Worm (Caenorhabditis elegans) whole organism, young adult: Measurements from ENCODE around the gene arp-1.

Experiments used
- B0336.3 ChIP-seq: fragments of 200-800 bp; sonication (Bioruptor generic); IDR thresholded peaks from 2 replicates; pipeline ENCODE4 v1.3.6; 2022; ENCODE audit warnings: missing genetic modification characterization, missing compliant biosample characterization
- C06A6.2 ChIP-seq: fragments of 200-800 bp; sonication (Bioruptor generic); conservative IDR thresholded peaks from 2 replicates; pipeline ENCODE4 v1.3.6; 2022; ENCODE audit warnings: missing genetic modification characterization, missing compliant biosample characterization
- F10E7.11 ChIP-seq: sonication (generic microtip); optimal IDR thresholded peaks from 2 replicates; lab custom pipeline; 2017; ENCODE audit warnings: mild to moderate bottlenecking, missing genetic modification characterization, moderate library complexity, missing compliant biosample characterization
- F22D6.2 ChIP-seq: sonication (generic microtip); optimal IDR thresholded peaks from 2 replicates; lab custom pipeline; 2016; ENCODE audit warnings: mild to moderate bottlenecking, missing genetic modification characterization, missing compliant biosample characterization
- F37B4.10 ChIP-seq: fragments of 200-800 bp; sonication (Bioruptor generic); IDR thresholded peaks from 2 replicates; pipeline ENCODE4 v1.3.6; 2022; ENCODE audit warnings: missing genetic modification characterization, missing compliant biosample characterization
- F57A8.1 ChIP-seq: fragments of 200-800 bp; sonication (Bioruptor generic); optimal IDR thresholded peaks from 2 replicates; lab custom pipeline; 2018; ENCODE audit warnings: mild to moderate bottlenecking, missing genetic modification characterization, moderate library complexity, missing compliant biosample characterization
- F57C9.4 ChIP-seq: sonication (generic microtip); optimal IDR thresholded peaks from 2 replicates; lab custom pipeline; 2017; ENCODE audit warnings: mild to moderate bottlenecking, missing genetic modification characterization, missing compliant biosample characterization
- K12H6.12 ChIP-seq: fragments of 200-800 bp; sonication (Bioruptor generic); optimal IDR thresholded peaks from 2 replicates; lab custom pipeline; 2018; ENCODE audit warnings: mild to moderate bottlenecking, missing genetic modification characterization, missing compliant biosample characterization
- Y67H2A.10 ChIP-seq: fragments of 200-800 bp; sonication (Bioruptor generic); conservative IDR thresholded peaks from 2 replicates; pipeline ENCODE4 v1.3.6; 2022; ENCODE audit warnings: missing genetic modification reagents, missing genetic modification characterization, missing compliant biosample characterization
- akir-1 ChIP-seq: fragments of 200-800 bp; sonication (Bioruptor generic); optimal IDR thresholded peaks from 2 replicates; lab custom pipeline; 2018; ENCODE audit warnings: mild to moderate bottlenecking, missing genetic modification characterization, moderate library complexity, missing compliant biosample characterization
- ama-1 ChIP-seq, 3 experiments: fragments of 150-350 bp in 1 of 3; sonication (generic microtip) in 2 of 3; optimal IDR thresholded peaks; 2 replicates each; lab custom pipeline; 2014 to 2018; ENCODE audit warnings: missing biosample characterization in 2 of 3, missing genetic modification characterization in 2 of 3, missing genetic modification reagents in 2 of 3
- attf-3 ChIP-seq: fragments of 200-800 bp; sonication (Bioruptor generic); conservative IDR thresholded peaks from 2 replicates; pipeline ENCODE4 v1.3.6; 2022; ENCODE audit warnings: missing genetic modification reagents, missing genetic modification characterization, missing compliant biosample characterization
- attf-6 ChIP-seq: fragments of 200-800 bp; sonication (Bioruptor generic); IDR thresholded peaks from 2 replicates; pipeline ENCODE4 v1.3.6; 2022; ENCODE audit warnings: missing genetic modification reagents, missing genetic modification characterization, missing compliant biosample characterization
- cebp-1 ChIP-seq, 2 experiments: fragments of 200-800 bp in 1 of 2; sonication (Bioruptor generic) in 1 of 2; sonication (generic microtip) in 1 of 2; IDR thresholded peaks in 1 of 2; optimal IDR thresholded peaks in 1 of 2; 2 replicates each; pipeline versions ENCODE4 v1.3.6 to Lab custom; 2017 to 2022; ENCODE audit warnings: missing compliant biosample characterization in 2 of 2, missing genetic modification characterization in 2 of 2, mild to moderate bottlenecking in 1 of 2, missing genetic modification reagents in 1 of 2, moderate library complexity in 1 of 2
- ceh-40 ChIP-seq: fragments of 200-800 bp; sonication (Bioruptor generic); IDR thresholded peaks from 2 replicates; pipeline ENCODE4 v1.3.6; 2022; ENCODE audit warnings: missing genetic modification characterization, missing compliant biosample characterization
- ceh-58 ChIP-seq: fragments of 200-800 bp; sonication (Bioruptor generic); IDR thresholded peaks from 2 replicates; pipeline ENCODE4 v1.3.6; 2022; ENCODE audit warnings: missing genetic modification characterization, missing compliant biosample characterization
- ceh-91 ChIP-seq: fragments of 200-800 bp; sonication (Bioruptor generic); IDR thresholded peaks from 2 replicates; pipeline ENCODE4 v1.3.6; 2022; ENCODE audit warnings: missing genetic modification reagents, missing genetic modification characterization, missing compliant biosample characterization
- die-1 ChIP-seq: sonication (generic microtip); optimal IDR thresholded peaks from 2 replicates; lab custom pipeline; 2016; ENCODE audit warnings: missing genotype, mild to moderate bottlenecking, missing genetic modification characterization, missing compliant biosample characterization
- dox-1 ChIP-seq: fragments of 200-800 bp; sonication (Bioruptor generic); IDR thresholded peaks from 2 replicates; pipeline ENCODE4 v1.3.6; 2022; ENCODE audit warnings: missing genetic modification reagents, missing genetic modification characterization, missing compliant biosample characterization
- dpl-1 ChIP-seq: fragments of 150-350 bp; optimal IDR thresholded peaks from 2 replicates; lab custom pipeline; 2014; ENCODE audit warnings: missing biosample characterization, missing genetic modification reagents, missing genetic modification characterization
- ets-4 ChIP-seq: fragments of 200-800 bp; sonication (Bioruptor generic); optimal IDR thresholded peaks from 2 replicates; lab custom pipeline; 2018; ENCODE audit warnings: mild to moderate bottlenecking, missing genetic modification characterization, missing compliant biosample characterization
- him-1 ChIP-seq: sonication (generic microtip); optimal IDR thresholded peaks from 2 replicates; lab custom pipeline; 2016; ENCODE audit warnings: missing genotype, missing genetic modification reagents, missing genetic modification characterization, missing compliant biosample characterization
- hmg-1.2 ChIP-seq: fragments of 200-800 bp; sonication (Bioruptor generic); IDR thresholded peaks from 2 replicates; pipeline ENCODE4 v1.3.6; 2022; ENCODE audit warnings: missing genetic modification reagents, missing genetic modification characterization, missing compliant biosample characterization
- hmg-20 ChIP-seq: fragments of 200-800 bp; sonication (Bioruptor generic); IDR thresholded peaks from 2 replicates; pipeline ENCODE4 v1.3.6; 2022; ENCODE audit warnings: missing genetic modification reagents, missing genetic modification characterization, missing compliant biosample characterization
- lin-40 ChIP-seq: sonication (generic microtip); optimal IDR thresholded peaks from 2 replicates; lab custom pipeline; 2016; ENCODE audit warnings: missing genetic modification characterization, mild to moderate bottlenecking, missing compliant biosample characterization, missing genotype, missing genetic modification reagents
- lir-1 ChIP-seq: fragments of 200-800 bp; sonication (Bioruptor generic); conservative IDR thresholded peaks from 2 replicates; pipeline ENCODE4 v1.3.6; 2022; ENCODE audit warnings: missing genetic modification reagents, missing genetic modification characterization, missing compliant biosample characterization
- mel-28 ChIP-seq: sonication (generic microtip); optimal IDR thresholded peaks from 2 replicates; lab custom pipeline; 2016; ENCODE audit warnings: borderline replicate concordance, mild to moderate bottlenecking, missing genetic modification characterization, missing compliant biosample characterization
- nfya-1 ChIP-seq: sonication (generic microtip); optimal IDR thresholded peaks from 2 replicates; lab custom pipeline; 2017; ENCODE audit warnings: antibody characterized with exemption, missing compliant biosample characterization, missing genetic modification characterization, borderline replicate concordance; ENCODE audit not compliant: insufficient read depth
- nfyb-1 ChIP-seq: fragments of 200-800 bp; sonication (Bioruptor generic); IDR thresholded peaks from 2 replicates; pipeline ENCODE4 v1.3.6; 2022; ENCODE audit warnings: missing genetic modification reagents, missing genetic modification characterization, missing compliant biosample characterization
- nhr-179 ChIP-seq: sonication (generic microtip); optimal IDR thresholded peaks from 2 replicates; lab custom pipeline; 2016; ENCODE audit warnings: mild to moderate bottlenecking, missing genetic modification characterization, missing compliant biosample characterization
- nhr-27 ChIP-seq: fragments of 200-800 bp; sonication (Bioruptor generic); optimal IDR thresholded peaks from 2 replicates; lab custom pipeline; 2018; ENCODE audit warnings: mild to moderate bottlenecking, missing genetic modification characterization, moderate library complexity, missing compliant biosample characterization
- nhr-80 ChIP-seq: sonication (generic microtip); optimal IDR thresholded peaks from 2 replicates; lab custom pipeline; 2016; ENCODE audit warnings: missing genetic modification characterization, missing compliant biosample characterization
- nhr-90 ChIP-seq: sonication (generic microtip); optimal IDR thresholded peaks from 2 replicates; lab custom pipeline; 2016; ENCODE audit warnings: missing genotype, mild to moderate bottlenecking, missing genetic modification characterization, missing compliant biosample characterization
- pha-4 ChIP-seq: fragments of 150-350 bp; sonication (generic microtip); optimal IDR thresholded peaks from 2 replicates; lab custom pipeline; 2014; ENCODE audit warnings: missing biosample characterization, missing genetic modification reagents, missing genetic modification characterization
- rpc-1 ChIP-seq, 2 experiments: fragments of 150-350 bp in 1 of 2; sonication (generic microtip) in 1 of 2; optimal IDR thresholded peaks; 2 replicates each; lab custom pipeline; 2014 to 2018; ENCODE audit warnings: missing biosample characterization in 1 of 2, missing genetic modification characterization in 1 of 2, missing genetic modification reagents in 1 of 2, missing genotype in 1 of 2
- snpc-1.3 ChIP-seq: sonication (generic microtip); optimal IDR thresholded peaks from 2 replicates; lab custom pipeline; 2017; ENCODE audit warnings: missing genetic modification characterization, mild to moderate bottlenecking, missing compliant biosample characterization, antibody characterized with exemption, moderate library complexity, missing genotype, missing genetic modification reagents; ENCODE audit not compliant: insufficient read depth
- snpc-4 ChIP-seq, 5 experiments: fragments of 150-350 bp in 1 of 5; sonication (generic microtip) in 4 of 5; optimal IDR thresholded peaks; 2 replicates each; lab custom pipeline; 2014 to 2018; ENCODE audit warnings: missing genetic modification characterization in 5 of 5, missing biosample characterization in 3 of 5, antibody characterized with exemption in 2 of 5, mild to moderate bottlenecking in 2 of 5, missing compliant biosample characterization in 2 of 5, missing genotype in 2 of 5, moderate library complexity in 2 of 5, missing genetic modification reagents in 1 of 5
- somi-1 ChIP-seq: fragments of 200-800 bp; sonication (Bioruptor generic); optimal IDR thresholded peaks from 2 replicates; lab custom pipeline; 2018; ENCODE audit warnings: mild to moderate bottlenecking, missing genetic modification characterization, missing compliant biosample characterization
- tbp1 ChIP-seq: fragments of 200-800 bp; sonication (Bioruptor generic); optimal IDR thresholded peaks from 2 replicates; lab custom pipeline; 2018; ENCODE audit warnings: mild to moderate bottlenecking, missing genetic modification characterization, missing compliant biosample characterization
- tbx-9 ChIP-seq: sonication (generic microtip); optimal IDR thresholded peaks from 2 replicates; lab custom pipeline; 2016; ENCODE audit warnings: borderline replicate concordance, missing genetic modification characterization, inconsistent platforms, missing compliant biosample characterization
- zim-3 ChIP-seq: sonication (generic microtip); optimal IDR thresholded peaks from 2 replicates; lab custom pipeline; 2017; ENCODE audit warnings: mild to moderate bottlenecking, missing genetic modification characterization, moderate library complexity, missing compliant biosample characterization
- ztf-3 ChIP-seq: fragments of 200-800 bp; sonication (Bioruptor generic); optimal IDR thresholded peaks from 2 replicates; lab custom pipeline; 2018; ENCODE audit warnings: mild to moderate bottlenecking, missing genetic modification characterization, missing compliant biosample characterization

Gene arp-1

ce11 chrII:15109844-15110243 lies 10.3 kb upstream of the arp-1 start, which contains the start of gene Y53F4B.39:
TSS of gene Y53F4B.39 (plus strand) at chrII:15110144.
- no peak for TF ChIP-seq ceh-40 (GFP tag; lab: Robert Waterston, UW)
- TF ChIP-seq ceh-91 (GFP tag; lab: Robert Waterston, UW), result no peak
- no peak for TF ChIP-seq nfya-1 (tag; lab: Kevin White, UChicago)
- TF ChIP-seq ztf-3 (GFP tag; lab: Kevin White, UChicago), result no peak
- TF ChIP-seq ama-1 (optimal IDR thresholded peaks at IDR 0.05; lab: Kevin White, UChicago), result no peak
- TF ChIP-seq ama-1 (GFP tag; optimal IDR thresholded peaks at IDR 0.05; lab: Kevin White, UChicago), result no peak
- TF ChIP-seq F10E7.11 (tag; lab: Kevin White, UChicago), result no peak
- no peak for TF ChIP-seq dpl-1 (GFP tag; lab: Kevin White, UChicago)
- TF ChIP-seq cebp-1 (GFP tag; IDR thresholded peaks at IDR 0.05; lab: Robert Waterston, UW), result no peak
- no peak for TF ChIP-seq cebp-1 (tag; optimal IDR thresholded peaks at IDR 0.05; lab: Kevin White, UChicago)
- no peak for TF ChIP-seq nhr-27
- no peak for TF ChIP-seq lir-1
- no peak for TF ChIP-seq F22D6.2
- TF ChIP-seq, all 124 proteins: peak for 0

ce11 chrII:15111352-15111751 lies 8.7 kb upstream of the arp-1 start:
- TF ChIP-seq ceh-91 (GFP tag; lab: Robert Waterston, UW) (no peak), him-1 (tag; lab: Kevin White, UChicago) (no peak), nhr-80 (tag; lab: Kevin White, UChicago) (peak; percentile 64), dox-1 (0 out of 2 replicates have a peak, but pooled peaks have one; percentile 22), cebp-1 (GFP tag; IDR thresholded peaks at IDR 0.05; lab: Robert Waterston, UW) (no peak), cebp-1 (tag; optimal IDR thresholded peaks at IDR 0.05; lab: Kevin White, UChicago) (peak; percentile 36), nhr-179 (tag; lab: Kevin White, UChicago) (no peak), somi-1 (GFP tag; lab: Kevin White, UChicago) (no peak), ets-4 (GFP tag; lab: Kevin White, UChicago) (no peak)

ce11 chrII:15124193-15124592 lies 4.1 kb downstream of the arp-1 start, which contains the start of gene Y53F4B.23:
TSS of gene Y53F4B.23 (plus strand) at chrII:15124504.
- TF ChIP-seq zim-3 (no peak), hmg-1.2 (GFP tag; lab: Robert Waterston, UW) (no peak), him-1 (tag; lab: Kevin White, UChicago) (no peak), C06A6.2 (GFP tag; lab: Robert Waterston, UW) (no peak), B0336.3 (GFP tag; lab: Robert Waterston, UW) (no peak), K12H6.12 (tag; lab: Kevin White, UChicago) (no peak), F37B4.10 (GFP tag; lab: Robert Waterston, UW) (no peak), mel-28 (tag; lab: Kevin White, UChicago) (no peak), dox-1 (no peak), ets-4 (GFP tag; lab: Kevin White, UChicago) (no peak), attf-3 (GFP tag; lab: Robert Waterston, UW) (no peak), snpc-4 (GFP tag; optimal IDR thresholded peaks at IDR 0.05; lab: Kevin White, UChicago) (no peak), snpc-4 (tag; optimal IDR thresholded peaks at IDR 0.05; lab: Kevin White, UChicago) (no peak), snpc-1.3 (tag; lab: Kevin White, UChicago) (no peak), F57A8.1 (GFP tag; lab: Kevin White, UChicago) (no peak), nhr-90 (tag; lab: Kevin White, UChicago) (no peak), lin-40 (tag; lab: Kevin White, UChicago) (no peak), ceh-91 (GFP tag; lab: Robert Waterston, UW) (no peak), F57C9.4 (tag; lab: Kevin White, UChicago) (no peak)

ce11 chrII:15130512-15130911 lies 10.4 kb downstream of the arp-1 start, which contains the start of gene Y53F4B.62:
TSS of gene Y53F4B.62 (minus strand) at chrII:15130612.
- TF ChIP-seq tbp1 (GFP tag; lab: Kevin White, UChicago), result no peak
- no peak for TF ChIP-seq Y67H2A.10
- no peak for TF ChIP-seq pha-4 (tag; lab: Kevin White, UChicago)
- TF ChIP-seq hmg-20, result no peak
- no peak for TF ChIP-seq tbx-9
- no peak for TF ChIP-seq die-1 (tag; lab: Kevin White, UChicago)
- TF ChIP-seq snpc-1.3 (tag; lab: Kevin White, UChicago), result no peak
- no peak for TF ChIP-seq ceh-58 (GFP tag; lab: Robert Waterston, UW)
- no peak for TF ChIP-seq akir-1 (GFP tag; lab: Kevin White, UChicago)
- TF ChIP-seq attf-6 (GFP tag; lab: Robert Waterston, UW), result no peak
- no peak for TF ChIP-seq rpc-1 (optimal IDR thresholded peaks at IDR 0.05; lab: Kevin White, UChicago)
- no peak for TF ChIP-seq rpc-1 (tag; optimal IDR thresholded peaks at IDR 0.05; lab: Kevin White, UChicago)
- TF ChIP-seq nfyb-1 (GFP tag; lab: Robert Waterston, UW), result no peak
